Fruit fly (Drosophila melanogaster): Measurements from ENCODE around the gene Ir7e.

Gene Ir7e

DNA sequence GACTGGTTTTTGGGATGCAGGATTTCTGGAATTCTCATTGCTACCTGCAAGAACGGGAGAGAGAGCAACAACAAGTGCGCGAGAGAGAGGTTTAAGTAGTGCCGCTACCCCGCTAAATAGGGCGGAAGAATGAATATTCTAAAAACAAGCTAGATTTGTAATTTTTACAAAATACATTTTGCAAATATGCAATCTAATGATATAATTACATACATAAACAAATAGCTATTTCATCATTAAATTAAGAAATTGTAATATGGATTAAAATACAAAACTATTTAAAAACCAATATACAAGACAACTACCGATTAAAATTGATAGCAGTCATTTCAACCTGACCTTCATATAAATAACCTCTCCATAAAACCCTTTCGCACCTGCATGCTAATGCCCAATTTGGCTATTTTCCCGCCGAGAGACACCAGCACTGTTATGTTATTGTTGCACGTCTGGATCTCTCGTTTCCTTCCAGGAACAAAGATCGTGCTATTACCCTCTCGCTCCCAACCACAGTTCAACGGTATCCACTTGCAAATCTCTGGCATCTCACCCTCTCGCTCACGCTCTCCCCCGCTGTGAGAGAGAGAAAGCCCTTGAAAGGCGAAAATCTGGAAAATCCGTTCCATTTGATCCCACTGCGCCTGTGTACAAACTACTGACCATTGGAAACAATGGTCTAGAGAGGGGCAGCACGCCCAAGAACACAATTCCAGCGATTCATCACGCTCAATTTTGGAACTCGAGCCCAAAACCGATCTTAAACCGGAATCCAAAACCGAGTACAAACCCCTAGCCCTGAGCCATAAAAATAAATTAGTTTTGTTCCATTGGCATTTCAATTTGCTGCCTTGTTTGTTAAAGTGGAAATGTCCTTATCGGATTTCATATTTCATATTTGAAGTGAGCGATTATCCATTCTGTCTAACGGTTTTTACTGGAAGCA is 10.4 kb upstream of the Ir7e start, which contains the start of gene Nek2:
Gene Nek2, minus strand, starts transcription at position 51 of the 943 bp plus-strand sequence.
- no peak for TF ChIP-seq CG13287 (GFP tag; IDR thresholded peaks at IDR 0.05; ENCODE audit: partially characterized antibody)
- TF ChIP-seq cad (GFP tag; optimal IDR thresholded peaks at IDR 0.05), result peak; percentile 55
- TF ChIP-seq HLHmδ (GFP tag; optimal IDR thresholded peaks at IDR 0.05), result peak; percentile 4
- TF ChIP-seq tup (GFP tag; optimal IDR thresholded peaks at IDR 0.05), result no peak
- peak; percentile 67 for TF ChIP-seq CG1832 (GFP tag; optimal IDR thresholded peaks at IDR 0.05)
- peak; percentile 66 for TF ChIP-seq D (optimal IDR thresholded peaks at IDR 0.05)
- no peak for TF ChIP-seq D (GFP tag; optimal IDR thresholded peaks at IDR 0.05)
- no peak for TF ChIP-seq CG9609 (GFP tag; optimal IDR thresholded peaks at IDR 0.05)
- no peak for TF ChIP-seq NFAT (GFP tag; IDR thresholded peaks at IDR 0.05)
- no peak for TF ChIP-seq CG10654 (GFP tag; optimal IDR thresholded peaks at IDR 0.05)
- TF ChIP-seq Dp (GFP tag; optimal IDR thresholded peaks at IDR 0.05), result no peak
- peak; percentile 97 for TF ChIP-seq Kr (GFP tag; optimal IDR thresholded peaks at IDR 0.05)
- TF ChIP-seq CG11696 (GFP tag; IDR thresholded peaks at IDR 0.05), result no peak
- TF ChIP-seq twi (tag; optimal IDR thresholded peaks at IDR 0.05), result peak; percentile 14
- peak in 1 of 3 experiments; percentile 43 for TF ChIP-seq lola (GFP tag; optimal IDR thresholded peaks at IDR 0.05)
- TF ChIP-seq phol (tag; optimal IDR thresholded peaks at IDR 0.05), result peak; percentile 5
- TF ChIP-seq CG8359 (GFP tag; optimal IDR thresholded peaks at IDR 0.05; ENCODE audit: borderline replicate concordance), result no peak
- TF ChIP-seq Stat92E (GFP tag; optimal IDR thresholded peaks at IDR 0.05), result peak in 1 of 3 experiments; percentile 2
- TF ChIP-seq row (GFP tag; IDR thresholded peaks at IDR 0.05), result peak; percentile 67
- no peak for TF ChIP-seq chm (GFP tag; IDR thresholded peaks at IDR 0.05)
- TF ChIP-seq CG12391 (tag; optimal IDR thresholded peaks at IDR 0.05), result peak; percentile 37
- peak; percentile 8 for TF ChIP-seq CG18262 (tag; optimal IDR thresholded peaks at IDR 0.05)
- no peak for TF ChIP-seq NfI (GFP tag; optimal IDR thresholded peaks at IDR 0.05)
- TF ChIP-seq zen (tag; optimal IDR thresholded peaks at IDR 0.05), result peak; percentile 31
- TF ChIP-seq sens (GFP tag), result peak; percentile 11
- peak; percentile 25 for TF ChIP-seq kni (GFP tag; optimal IDR thresholded peaks at IDR 0.05)
- peak; percentile 43 for TF ChIP-seq pfk (GFP tag; optimal IDR thresholded peaks at IDR 0.05)
- no peak for TF ChIP-seq tgo (GFP tag; IDR thresholded peaks at IDR 0.05)
- TF ChIP-seq CG10462 (GFP tag; optimal IDR thresholded peaks at IDR 0.05), result no peak
- TF ChIP-seq CG17361 (GFP tag; IDR thresholded peaks at IDR 0.05), result no peak
- no peak for TF ChIP-seq CG43689 (GFP tag; IDR thresholded peaks at IDR 0.05)
- no peak for TF ChIP-seq org-1 (GFP tag; optimal IDR thresholded peaks at IDR 0.05)
- TF ChIP-seq Sry-β (GFP tag; optimal IDR thresholded peaks at IDR 0.05), result peak; percentile 89
- no peak for TF ChIP-seq bbx (GFP tag; IDR thresholded peaks at IDR 0.05; ENCODE audit: partially characterized antibody)
- 0 out of 3 replicates have a peak, but pooled peaks have one; percentile 37 for TF ChIP-seq CG2199 (GFP tag; IDR thresholded peaks at IDR 0.05)
- TF ChIP-seq zfh2 (GFP tag; optimal IDR thresholded peaks at IDR 0.05), result no peak
- peak; percentile 9 for TF ChIP-seq CG2712 (tag; optimal IDR thresholded peaks at IDR 0.05)
- peak in 1 of 2 experiments; percentile 77 for TF ChIP-seq insv (GFP tag; optimal IDR thresholded peaks at IDR 0.05)
- 0 out of 2 replicates have a peak, but pooled peaks have one; percentile 20 for TF ChIP-seq CG4360 (GFP tag; IDR thresholded peaks at IDR 0.05)
- TF ChIP-seq lilli (GFP tag; optimal IDR thresholded peaks at IDR 0.05), result no peak
- TF ChIP-seq dmrt99B (tag; optimal IDR thresholded peaks at IDR 0.05), result no peak
- TF ChIP-seq p53 (GFP tag; optimal IDR thresholded peaks at IDR 0.05), result no peak
- peak; percentile 47 for TF ChIP-seq CG15479 (GFP tag; optimal IDR thresholded peaks at IDR 0.05)
- TF ChIP-seq CG14710 (tag; optimal IDR thresholded peaks at IDR 0.05), result peak; percentile 18
- no peak for TF ChIP-seq GATAe (GFP tag; conservative IDR thresholded peaks at IDR 0.05)
- TF ChIP-seq Trl (optimal IDR thresholded peaks at IDR 0.05), result peak in 1 of 2 experiments; percentile 57
- TF ChIP-seq Trl (GFP tag; optimal IDR thresholded peaks at IDR 0.05), result no peak
- peak; percentile 17 for TF ChIP-seq dmrt11E (tag; optimal IDR thresholded peaks at IDR 0.05)
